Fruit fly (Drosophila melanogaster) whole organism, embryonic: ENCODE results near the gene Hr78.

Source experiments
- B-H1 ChIP-seq: fragments of 200-800 bp; sonication (Bioruptor generic); IDR thresholded peaks from 3 replicates; pipeline ENCODE4 v1.3.6; 2022; ENCODE audit warnings: missing biosample characterization, missing genetic modification characterization
- Bgb ChIP-seq: fragments of 200-800 bp; sonication (Bioruptor generic); IDR thresholded peaks from 2 replicates; pipeline ENCODE4 v1.3.6; 2022; ENCODE audit warnings: missing biosample characterization, missing genetic modification characterization; ENCODE audit not compliant: partially characterized antibody
- CG10979 ChIP-seq: fragments of 200-800 bp; sonication (Bioruptor generic); optimal IDR thresholded peaks from 2 replicates; lab custom pipeline; 2018; ENCODE audit warnings: missing biosample characterization, mild to moderate bottlenecking, missing genetic modification characterization, moderate library complexity
- CG11560 ChIP-seq: fragments of 200-800 bp; sonication (Bioruptor generic); IDR thresholded peaks from 3 replicates; pipeline ENCODE4 v1.3.6; 2022; ENCODE audit warnings: missing biosample characterization, missing genetic modification characterization
- CG14050 ChIP-seq: fragments of 200-800 bp; sonication (Bioruptor generic); IDR thresholded peaks from 3 replicates; pipeline ENCODE4 v1.3.6; 2022; ENCODE audit warnings: missing biosample characterization, missing genetic modification characterization
- CG14860 ChIP-seq: fragments of 200-800 bp; sonication (Bioruptor generic); IDR thresholded peaks from 3 replicates; pipeline ENCODE4 v1.3.6; 2022; ENCODE audit warnings: missing biosample characterization, missing genetic modification characterization; ENCODE audit not compliant: partially characterized antibody
- CG1647 ChIP-seq: fragments of 200-800 bp; sonication (Bioruptor generic); optimal IDR thresholded peaks from 3 replicates; lab custom pipeline; 2016; ENCODE audit warnings: missing biosample characterization, missing genetic modification characterization
- CG2889 ChIP-seq: fragments of 200-800 bp; sonication (Bioruptor generic); IDR thresholded peaks from 3 replicates; pipeline ENCODE4 v1.3.6; 2022; ENCODE audit warnings: missing biosample characterization, missing genetic modification characterization
- CG31365 ChIP-seq: fragments of 200-800 bp; sonication (Bioruptor generic); optimal IDR thresholded peaks from 2 replicates; lab custom pipeline; 2018; ENCODE audit warnings: missing biosample characterization, mild to moderate bottlenecking, missing genetic modification characterization
- CG31388 ChIP-seq: fragments of 200-800 bp; sonication (Bioruptor generic); optimal IDR thresholded peaks from 2 replicates; lab custom pipeline; 2016; ENCODE audit warnings: missing biosample characterization, missing genetic modification characterization
- CG4707 ChIP-seq: fragments of 200-800 bp; sonication (Bioruptor generic); optimal IDR thresholded peaks from 2 replicates; lab custom pipeline; 2018; ENCODE audit warnings: missing biosample characterization, mild to moderate bottlenecking, missing genetic modification characterization, moderate library complexity
- CG5245 ChIP-seq: fragments of 200-800 bp; sonication (Bioruptor generic); optimal IDR thresholded peaks from 3 replicates; lab custom pipeline; 2016; ENCODE audit warnings: missing biosample characterization, missing genetic modification characterization
- CG7928 ChIP-seq: fragments of 200-800 bp; sonication (Bioruptor generic); optimal IDR thresholded peaks from 2 replicates; lab custom pipeline; 2017; ENCODE audit warnings: missing biosample characterization, mild to moderate bottlenecking, missing genetic modification characterization
- ERR ChIP-seq: fragments of 200-800 bp; sonication (Bioruptor generic); optimal IDR thresholded peaks from 2 replicates; lab custom pipeline; 2016; ENCODE audit warnings: missing biosample characterization, missing genetic modification characterization
- GATAe ChIP-seq: fragments of 200-800 bp; sonication (Bioruptor generic); conservative IDR thresholded peaks from 2 replicates; pipeline ENCODE4 v1.3.6; 2022; ENCODE audit warnings: missing biosample characterization, missing genetic modification characterization
- Gug ChIP-seq: fragments of 200-800 bp; sonication (Bioruptor generic); IDR thresholded peaks from 4 replicates; pipeline ENCODE4 v1.3.6; 2022; ENCODE audit warnings: missing biosample characterization, missing genetic modification characterization
- H2.0 ChIP-seq: fragments of 200-800 bp; sonication (Bioruptor generic); IDR thresholded peaks from 2 replicates; pipeline ENCODE4 v1.3.6; 2022; ENCODE audit warnings: missing biosample characterization, missing genetic modification characterization
- HLH3B ChIP-seq: fragments of 200-800 bp; sonication (Bioruptor generic); IDR thresholded peaks from 2 replicates; pipeline ENCODE4 v1.3.6; 2022; ENCODE audit warnings: missing biosample characterization, missing genetic modification characterization
- HmgD ChIP-seq: fragments of 200-800 bp; sonication (Bioruptor generic); optimal IDR thresholded peaks from 3 replicates; lab custom pipeline; 2016; ENCODE audit warnings: missing biosample characterization, missing genetic modification characterization
- Jarid2 ChIP-seq: fragments of 200-800 bp; sonication (Bioruptor generic); optimal IDR thresholded peaks from 3 replicates; lab custom pipeline; 2017; ENCODE audit warnings: mild to moderate bottlenecking, missing biosample characterization, missing genetic modification reagents, missing genetic modification characterization
- NfI ChIP-seq: fragments of 200-800 bp; sonication (Bioruptor generic); optimal IDR thresholded peaks from 3 replicates; lab custom pipeline; 2018; ENCODE audit warnings: missing biosample characterization, mild to moderate bottlenecking, missing genetic modification characterization, moderate library complexity
- Sox100B ChIP-seq: fragments of 200-800 bp; sonication (Bioruptor generic); optimal IDR thresholded peaks from 3 replicates; lab custom pipeline; 2018; ENCODE audit warnings: missing biosample characterization, mild to moderate bottlenecking, missing genetic modification characterization
- Xbp1 ChIP-seq: fragments of 200-800 bp; sonication (Bioruptor generic); optimal IDR thresholded peaks from 3 replicates; lab custom pipeline; 2016; ENCODE audit warnings: missing biosample characterization, mild to moderate bottlenecking, missing genetic modification characterization
- Xrp1 ChIP-seq: fragments of 200-800 bp; sonication (Bioruptor generic); IDR thresholded peaks from 2 replicates; pipeline ENCODE4 v1.3.6; 2022; ENCODE audit warnings: missing biosample characterization, missing genetic modification characterization
- az2 ChIP-seq: fragments of 200-800 bp; sonication (Bioruptor generic); optimal IDR thresholded peaks from 3 replicates; lab custom pipeline; 2016; ENCODE audit warnings: missing biosample characterization, missing genetic modification characterization
- bowl ChIP-seq: fragments of 200-800 bp; sonication (Bioruptor generic); IDR thresholded peaks from 2 replicates; pipeline ENCODE4 v1.3.6; 2022; ENCODE audit warnings: missing biosample characterization, missing genetic modification characterization
- cg ChIP-seq: fragments of 200-800 bp; sonication (Bioruptor generic); optimal IDR thresholded peaks from 3 replicates; lab custom pipeline; 2019; ENCODE audit warnings: missing biosample characterization, mild to moderate bottlenecking, missing genetic modification characterization, moderate library complexity
- chif ChIP-seq, 2 experiments: fragments of 200-800 bp; sonication (Bioruptor generic); optimal IDR thresholded peaks; 3 replicates each; lab custom pipeline; 2016; ENCODE audit warnings: missing biosample characterization in 2 of 2, missing genetic modification characterization in 2 of 2
- chm ChIP-seq: fragments of 200-800 bp; sonication (Bioruptor generic); IDR thresholded peaks from 2 replicates; pipeline ENCODE4 v1.3.6; 2022; ENCODE audit warnings: missing biosample characterization, missing genetic modification characterization
- dati ChIP-seq: fragments of 200-800 bp; sonication (Bioruptor generic); IDR thresholded peaks from 2 replicates; pipeline ENCODE4 v1.3.6; 2022; ENCODE audit warnings: missing biosample characterization, missing genetic modification characterization
- dimm ChIP-seq: fragments of 200-800 bp; sonication (Bioruptor generic); IDR thresholded peaks from 2 replicates; pipeline ENCODE4 v1.3.6; 2022; ENCODE audit warnings: missing biosample characterization, missing genetic modification characterization
- disco-r ChIP-seq: fragments of 200-800 bp; sonication (Bioruptor generic); optimal IDR thresholded peaks from 2 replicates; lab custom pipeline; 2016; ENCODE audit warnings: missing biosample characterization, missing genetic modification characterization
- dpn ChIP-seq, 2 experiments: fragments of 200-800 bp; sonication (Bioruptor generic); optimal IDR thresholded peaks; 3 replicates each; lab custom pipeline; 2016; ENCODE audit warnings: missing biosample characterization in 2 of 2, missing genetic modification characterization in 2 of 2
- eyg ChIP-seq: fragments of 200-800 bp; sonication (Bioruptor generic); optimal IDR thresholded peaks from 3 replicates; lab custom pipeline; 2016; ENCODE audit warnings: missing biosample characterization, missing genetic modification characterization
- gcm ChIP-seq: fragments of 200-800 bp; sonication (Bioruptor generic); optimal IDR thresholded peaks from 2 replicates; lab custom pipeline; 2019; ENCODE audit warnings: missing biosample characterization, mild to moderate bottlenecking, missing genetic modification characterization, moderate library complexity
- grau ChIP-seq: fragments of 200-800 bp; optimal IDR thresholded peaks from 3 replicates; lab custom pipeline; 2019; ENCODE audit warnings: missing biosample characterization, mild to moderate bottlenecking, missing genetic modification characterization, moderate library complexity
- gsb-n ChIP-seq: fragments of 200-800 bp; sonication (Bioruptor generic); optimal IDR thresholded peaks from 3 replicates; lab custom pipeline; 2018; ENCODE audit warnings: missing biosample characterization, mild to moderate bottlenecking, missing genetic modification characterization
- ham ChIP-seq: fragments of 200-800 bp; sonication (Bioruptor generic); IDR thresholded peaks from 2 replicates; pipeline ENCODE4 v1.3.6; 2022; ENCODE audit warnings: missing biosample characterization, missing genetic modification characterization
- hbn ChIP-seq: fragments of 200-800 bp; sonication (Bioruptor generic); IDR thresholded peaks from 2 replicates; pipeline ENCODE4 v1.3.6; 2022; ENCODE audit warnings: missing biosample characterization, missing genetic modification characterization; ENCODE audit not compliant: partially characterized antibody
- lola ChIP-seq, 3 experiments: fragments of >200 bp in 2 of 3; fragments of 200-800 bp in 1 of 3; sonication (Bioruptor generic) in 1 of 3; optimal IDR thresholded peaks; 2 replicates each; lab custom pipeline; 2017 to 2019; ENCODE audit warnings: missing biosample characterization in 3 of 3, missing genetic modification characterization in 3 of 3, mild to moderate bottlenecking in 1 of 3, moderate library complexity in 1 of 3
- lov ChIP-seq, 2 experiments: fragments of 200-800 bp in 1 of 2; fragments of >200 bp in 1 of 2; sonication (Bioruptor generic) in 1 of 2; IDR thresholded peaks in 1 of 2; optimal IDR thresholded peaks in 1 of 2; 2 replicates in 1 of 2; 3 replicates in 1 of 2; pipeline versions ENCODE4 v1.3.6 to Lab custom; 2017 to 2022; ENCODE audit warnings: missing biosample characterization in 1 of 2, missing genetic modification characterization in 1 of 2
- maf-S ChIP-seq: fragments of 200-800 bp; sonication (Bioruptor generic); optimal IDR thresholded peaks from 2 replicates; lab custom pipeline; 2016; ENCODE audit warnings: missing biosample characterization, missing genetic modification characterization
- odd ChIP-seq: fragments of 200-800 bp; sonication (Bioruptor generic); optimal IDR thresholded peaks from 2 replicates; lab custom pipeline; 2017; ENCODE audit warnings: missing biosample characterization, mild to moderate bottlenecking, missing genetic modification characterization
- p53 ChIP-seq: fragments of 200-800 bp; sonication (Bioruptor generic); optimal IDR thresholded peaks from 2 replicates; lab custom pipeline; 2016; ENCODE audit warnings: missing biosample characterization, missing genetic modification characterization
- schlank ChIP-seq: fragments of 200-800 bp; sonication (Bioruptor generic); optimal IDR thresholded peaks from 2 replicates; lab custom pipeline; 2018; ENCODE audit warnings: missing biosample characterization, mild to moderate bottlenecking, missing genetic modification characterization
- sr ChIP-seq: fragments of 200-800 bp; sonication (Bioruptor generic); IDR thresholded peaks from 3 replicates; pipeline ENCODE4 v1.3.6; 2022; ENCODE audit warnings: missing biosample characterization, missing genetic modification characterization
- usp ChIP-seq: fragments of >200 bp; optimal IDR thresholded peaks from 2 replicates; lab custom pipeline; 2017; ENCODE audit warnings: missing biosample characterization, missing genetic modification characterization
- vvl ChIP-seq: fragments of 200-800 bp; sonication (Bioruptor generic); IDR thresholded peaks from 2 replicates; pipeline ENCODE4 v1.3.6; 2022; ENCODE audit warnings: missing biosample characterization, missing genetic modification characterization
- wdn ChIP-seq: fragments of 200-800 bp; sonication (Bioruptor generic); IDR thresholded peaks from 2 replicates; pipeline ENCODE4 v1.3.6; 2022; ENCODE audit warnings: missing biosample characterization, missing genetic modification characterization
- zfh1 ChIP-seq: fragments of 200-800 bp; sonication (Bioruptor generic); IDR thresholded peaks from 3 replicates; pipeline ENCODE4 v1.3.6; 2022; ENCODE audit warnings: missing biosample characterization, missing genetic modification characterization

Gene Hr78

dm6 chr3L:21507354-21507928, 10.1 kb upstream of the Hr78 start, which contains the start of the genes Glg1 and M6 (continued):
- TF ChIP-seq disco-r (GFP tag; lab: Kevin White, UChicago) (no peak), CG10979 (tag; lab: Kevin White, UChicago) (peak; percentile 57), GATAe (GFP tag; lab: Robert Waterston, UW) (no peak), Sox100B (GFP tag; lab: Kevin White, UChicago) (peak; percentile 42), maf-S (peak; percentile 47), ham (GFP tag; lab: Robert Waterston, UW) (no peak), CG2889 (GFP tag; lab: Robert Waterston, UW) (no peak), CG1647 (GFP tag; lab: Kevin White, UChicago) (peak; percentile 42), B-H1 (0 out of 3 replicates have a peak, but pooled peaks have one; percentile 28), gsb-n (tag; lab: Kevin White, UChicago) (peak; percentile 76), bowl (no peak), odd (GFP tag; lab: Kevin White, UChicago) (no peak), p53 (GFP tag; lab: Kevin White, UChicago) (no peak), schlank (tag; lab: Kevin White, UChicago) (no peak), chif (GFP tag; optimal IDR thresholded peaks at IDR 0.05; lab: Kevin White, UChicago) (peak; percentile 4 to 54), H2.0 (peak; percentile 46), CG31365 (no peak), usp (GFP tag; lab: Kevin White, UChicago) (no peak), vvl (GFP tag; lab: Robert Waterston, UW) (peak; percentile 64; the same call in 1 of the 2 replicates), lola (GFP tag; optimal IDR thresholded peaks at IDR 0.05; lab: Kevin White, UChicago) (peak in 1 of 3 experiments; percentile 65), Xrp1 (GFP tag; lab: Robert Waterston, UW) (peak; percentile 74), HLH3B (GFP tag; lab: Robert Waterston, UW) (peak; percentile 35; the same call in 1 of the 2 replicates), dpn (GFP tag; optimal IDR thresholded peaks at IDR 0.05; lab: Kevin White, UChicago) (peak; percentile 65 to 74), dati (GFP tag; lab: Robert Waterston, UW) (no peak), NfI (peak; percentile 69), Gug (peak; percentile 66; the same call in 3 of the 4 replicates), az2 (peak; percentile 69), Bgb (peak; percentile 94), CG31388 (GFP tag; lab: Kevin White, UChicago) (no peak), Jarid2 (GFP tag; lab: Kevin White, UChicago) (peak; percentile 40), CG7928 (GFP tag; lab: Kevin White, UChicago) (peak; percentile 5), zfh1 (GFP tag; lab: Robert Waterston, UW) (peak; percentile 57; the same call in 2 of the 3 replicates), CG5245 (GFP tag; lab: Kevin White, UChicago) (no peak), CG4707 (GFP tag; lab: Kevin White, UChicago) (no peak), HmgD (GFP tag; lab: Kevin White, UChicago) (peak; percentile 42), Xbp1 (GFP tag; lab: Kevin White, UChicago) (peak; percentile 75), dimm (no peak), sr (GFP tag; lab: Robert Waterston, UW) (no peak), hbn (GFP tag; lab: Robert Waterston, UW) (peak; percentile 88), ERR (GFP tag; lab: Kevin White, UChicago) (peak; percentile 34), CG14860 (GFP tag; lab: Robert Waterston, UW) (peak; percentile 94), cg (GFP tag; lab: Kevin White, UChicago) (no peak), CG14050 (GFP tag; lab: Robert Waterston, UW) (no peak), gcm (GFP tag; lab: Kevin White, UChicago) (peak; percentile 51), grau (tag; lab: Kevin White, UChicago) (peak; percentile 71), CG11560 (tag; lab: Robert Waterston, UW) (peak; percentile 19; the same call in 1 of the 3 replicates), chm (GFP tag; lab: Robert Waterston, UW) (peak; percentile 46; the same call in 1 of the 2 replicates), eyg (GFP tag; lab: Kevin White, UChicago) (no peak), lov (optimal IDR thresholded peaks at IDR 0.05; lab: Kevin White, UChicago) (no peak), lov (GFP tag; IDR thresholded peaks at IDR 0.05; lab: Robert Waterston, UW) (no peak), wdn (GFP tag; lab: Robert Waterston, UW) (peak; percentile 48; the same call in 1 of the 2 replicates)
